Worm (Caenorhabditis elegans) whole organism, L2 larva: Measurements from ENCODE around the gene pgam-5.

ENCODE experiments used
- lin-11 ChIP-seq: fragments of 150-350 bp; sonication (generic microtip); optimal IDR thresholded peaks from 2 replicates; lab custom pipeline; 2014; ENCODE audit warnings: missing biosample characterization, missing genetic modification characterization, inconsistent platforms, mixed read lengths
- lin-13 ChIP-seq: fragments of 150-350 bp; optimal IDR thresholded peaks from 2 replicates; lab custom pipeline; 2014; ENCODE audit warnings: missing biosample characterization, missing genetic modification reagents, missing genetic modification characterization
- lsy-2 ChIP-seq, 2 experiments: fragments of 150-350 bp in 1 of 2; sonication (generic microtip) in 1 of 2; optimal IDR thresholded peaks; 2 replicates each; lab custom pipeline; 2014 to 2017; ENCODE audit warnings: missing biosample characterization in 2 of 2, missing genetic modification characterization in 2 of 2
- nhr-11 ChIP-seq: fragments of 150-350 bp; optimal IDR thresholded peaks from 2 replicates; lab custom pipeline; 2014; ENCODE audit warnings: missing biosample characterization, missing genetic modification characterization
- nhr-12 ChIP-seq: fragments of 150-350 bp; optimal IDR thresholded peaks from 2 replicates; lab custom pipeline; 2014; ENCODE audit warnings: missing biosample characterization, missing genetic modification characterization
- nhr-237 ChIP-seq: fragments of 150-350 bp; optimal IDR thresholded peaks from 2 replicates; lab custom pipeline; 2014; ENCODE audit warnings: missing biosample characterization, missing genetic modification characterization
- nhr-77 ChIP-seq: fragments of 150-350 bp; optimal IDR thresholded peaks from 2 replicates; lab custom pipeline; 2014; ENCODE audit warnings: missing biosample characterization, missing genetic modification characterization
- skn-1 ChIP-seq: sonication (generic microtip); optimal IDR thresholded peaks from 2 replicates; lab custom pipeline; 2017; ENCODE audit warnings: missing biosample characterization, missing genetic modification characterization
- unc-62 ChIP-seq: fragments of 150-350 bp; optimal IDR thresholded peaks from 2 replicates; lab custom pipeline; 2014; ENCODE audit warnings: missing biosample characterization, missing genetic modification reagents, missing genetic modification characterization
- ztf-11 ChIP-seq: sonication (generic microtip); optimal IDR thresholded peaks from 2 replicates; lab custom pipeline; 2017; ENCODE audit warnings: missing biosample characterization, missing genetic modification characterization

ce11 chrII:7639036-7639435 is 40.5 kb upstream of the pgam-5 start:
- TF ChIP-seq nhr-237 (tag; lab: Kevin White, UChicago) = no peak
- TF ChIP-seq ztf-11 = no peak
- no peak for TF ChIP-seq nhr-11 (tag; lab: Kevin White, UChicago)
- no peak for TF ChIP-seq skn-1 (tag; lab: Kevin White, UChicago)
- TF ChIP-seq lin-13 = no peak
- no peak for TF ChIP-seq lsy-2 (tag; optimal IDR thresholded peaks at IDR 0.05; lab: Kevin White, UChicago)
- no peak for TF ChIP-seq nhr-77 (tag; lab: Kevin White, UChicago)
- TF ChIP-seq lin-11 (tag; lab: Kevin White, UChicago) = no peak
- TF ChIP-seq unc-62 (GFP tag; lab: Kevin White, UChicago) = no peak
- no peak for TF ChIP-seq nhr-12
